Worm (Caenorhabditis elegans): ENCODE data around the gene exo-1.

- TF ChIP-seq unc-130 (GFP tag; optimal IDR thresholded peaks at IDR 0.05), result no peak
- no peak for TF ChIP-seq nhr-76 (tag; optimal IDR thresholded peaks at IDR 0.05)
- no peak for TF ChIP-seq mep-1 (tag; optimal IDR thresholded peaks at IDR 0.05)
- no peak for TF ChIP-seq jun-1 (tag; optimal IDR thresholded peaks at IDR 0.05)
- no peak for TF ChIP-seq mxl-2 (GFP tag; conservative IDR thresholded peaks at IDR 0.05)
- no peak for TF ChIP-seq dpl-1 (GFP tag; optimal IDR thresholded peaks at IDR 0.05)
- TF ChIP-seq vab-7 (GFP tag; IDR thresholded peaks at IDR 0.05), result no peak
- TF ChIP-seq hmg-1.1 (GFP tag; IDR thresholded peaks at IDR 0.05), result no peak
- TF ChIP-seq nhr-237 (tag; optimal IDR thresholded peaks at IDR 0.05), result no peak
- TF ChIP-seq ces-1 (GFP tag; optimal IDR thresholded peaks at IDR 0.05), result no peak
- no peak for TF ChIP-seq unc-62 (GFP tag; optimal IDR thresholded peaks at IDR 0.05 in 1 of 2)
- TF ChIP-seq unc-62 (tag; optimal IDR thresholded peaks at IDR 0.05), result no peak
These were observed 11.1 kb downstream of the exo-1 start, which contains the start of gene F45G2.7 for ce11 chrIII:13434404-13434803.

Measured in whole organism, L4 larva.